Fruit fly (Drosophila melanogaster): ENCODE data around the gene Ddr.

dm6 chr2L:6241037-6241436, 11.9 kb upstream of the Ddr start:
- TF ChIP-seq EcR (GFP tag; optimal IDR thresholded peaks at IDR 0.05), result no peak
- no peak for TF ChIP-seq CG15710 (tag; optimal IDR thresholded peaks at IDR 0.05)
- no peak for TF ChIP-seq D1 (tag; optimal IDR thresholded peaks at IDR 0.05)
- no peak for TF ChIP-seq CG9948 (tag; optimal IDR thresholded peaks at IDR 0.05)
- no peak for TF ChIP-seq Pif1B (GFP tag; optimal IDR thresholded peaks at IDR 0.05)
- TF ChIP-seq CG34367 (tag; optimal IDR thresholded peaks at IDR 0.05), result no peak
- TF ChIP-seq CG32121 (GFP tag; IDR thresholded peaks at IDR 0.05), result no peak
- no peak for TF ChIP-seq gl (tag; optimal IDR thresholded peaks at IDR 0.05)
- TF ChIP-seq CG4496 (GFP tag; IDR thresholded peaks at IDR 0.05), result no peak
- no peak for TF ChIP-seq fd96Ca (GFP tag; IDR thresholded peaks at IDR 0.05)
- no peak for TF ChIP-seq Snoo (tag; optimal IDR thresholded peaks at IDR 0.05)
- no peak for TF ChIP-seq CG8159 (tag; optimal IDR thresholded peaks at IDR 0.05)
- no peak for TF ChIP-seq rn (GFP tag; IDR thresholded peaks at IDR 0.05)
- no peak for TF ChIP-seq Ets98B (GFP tag; IDR thresholded peaks at IDR 0.05)

All from whole organism, pupa.